Worm (Caenorhabditis elegans) whole organism, L4/young adult: Measurements from ENCODE around the gene cst-2.

Experiments used
- W03F9.2 ChIP-seq: fragments of 150-350 bp; optimal IDR thresholded peaks from 2 replicates; lab custom pipeline; 2014; ENCODE audit warnings: missing biosample characterization, missing genetic modification characterization
- dao-5 ChIP-seq: sonication (generic microtip); optimal IDR thresholded peaks from 2 replicates; lab custom pipeline; 2016; ENCODE audit warnings: missing genotype, missing genetic modification characterization, moderate library complexity, missing compliant biosample characterization
- him-1 ChIP-seq: sonication (generic microtip); optimal IDR thresholded peaks from 2 replicates; lab custom pipeline; 2016; ENCODE audit warnings: missing genotype, missing genetic modification reagents, missing genetic modification characterization, missing compliant biosample characterization

ce11 chrX:4320563-4320962 lies 15.3 kb downstream of the cst-2 start, which contains the start of gene dop-6:
- no peak for TF ChIP-seq him-1
- TF ChIP-seq W03F9.2 (tag; lab: Kevin White, UChicago) = no peak
- no peak for TF ChIP-seq dao-5 (tag; lab: Kevin White, UChicago)
